Fruit fly (Drosophila melanogaster) whole organism, prepupa: ENCODE results near the gene jdp.

Experiments
- Blimp-1 ChIP-seq: fragments of 200-800 bp; sonication (Bioruptor generic); optimal IDR thresholded peaks from 3 replicates; lab custom pipeline; 2017; ENCODE audit warnings: missing biosample characterization, missing genetic modification characterization, mild to moderate bottlenecking, moderate library complexity, missing genetic modification reagents
- CG10631 ChIP-seq: fragments of 200-800 bp; sonication (Bioruptor generic); optimal IDR thresholded peaks from 2 replicates; lab custom pipeline; 2016; ENCODE audit warnings: missing biosample characterization, missing genetic modification characterization
- CG10669 ChIP-seq: fragments of 200-800 bp; sonication (Bioruptor generic); optimal IDR thresholded peaks from 3 replicates; lab custom pipeline; 2018; ENCODE audit warnings: missing biosample characterization, mild to moderate bottlenecking, missing genetic modification characterization, moderate library complexity
- CG11902 ChIP-seq: fragments of 200-800 bp; sonication (Bioruptor generic); optimal IDR thresholded peaks from 3 replicates; lab custom pipeline; 2016; ENCODE audit warnings: missing biosample characterization, missing genetic modification characterization
- CG15336 ChIP-seq: fragments of 200-800 bp; sonication (Bioruptor generic); IDR thresholded peaks from 2 replicates; pipeline ENCODE4 v1.3.6; 2022; ENCODE audit warnings: missing biosample characterization, missing genetic modification characterization
- CG1621 ChIP-seq: fragments of 200-800 bp; sonication (Bioruptor generic); optimal IDR thresholded peaks from 3 replicates; lab custom pipeline; 2018; ENCODE audit warnings: missing biosample characterization, mild to moderate bottlenecking, missing genetic modification characterization
- CG3032 ChIP-seq: fragments of 200-800 bp; optimal IDR thresholded peaks from 2 replicates; lab custom pipeline; 2019; ENCODE audit warnings: missing biosample characterization, mild to moderate bottlenecking, missing genetic modification characterization, moderate library complexity
- CG34406 ChIP-seq: fragments of 200-800 bp; sonication (Bioruptor generic); optimal IDR thresholded peaks from 3 replicates; lab custom pipeline; 2016; ENCODE audit warnings: missing biosample characterization, missing genetic modification characterization
- CG3919 ChIP-seq: fragments of 200-800 bp; sonication (Bioruptor generic); optimal IDR thresholded peaks from 3 replicates; lab custom pipeline; 2016; ENCODE audit warnings: missing biosample characterization, missing genetic modification characterization
- CG6276 ChIP-seq: fragments of 200-800 bp; sonication (Bioruptor generic); optimal IDR thresholded peaks from 2 replicates; lab custom pipeline; 2017; ENCODE audit warnings: missing biosample characterization, mild to moderate bottlenecking, missing genetic modification characterization
- CG6792 ChIP-seq: fragments of 200-800 bp; sonication (Bioruptor generic); optimal IDR thresholded peaks from 3 replicates; lab custom pipeline; 2016; ENCODE audit warnings: missing biosample characterization, missing genetic modification characterization
- CG6808 ChIP-seq: fragments of 200-800 bp; sonication (Bioruptor generic); optimal IDR thresholded peaks from 3 replicates; lab custom pipeline; 2017; ENCODE audit warnings: missing biosample characterization, missing genetic modification characterization, mild to moderate bottlenecking, moderate library complexity, missing genetic modification reagents
- CG8632 ChIP-seq: fragments of 200-800 bp; sonication (Bioruptor generic); optimal IDR thresholded peaks from 3 replicates; lab custom pipeline; 2016; ENCODE audit warnings: missing biosample characterization, missing genetic modification characterization
- CG9139 ChIP-seq: fragments of 200-800 bp; sonication (Bioruptor generic); optimal IDR thresholded peaks from 3 replicates; lab custom pipeline; 2017; ENCODE audit warnings: missing biosample characterization, mild to moderate bottlenecking, missing genetic modification characterization
- Eip78C ChIP-seq: fragments of 200-800 bp; sonication (Bioruptor generic); peaks from one replicate; lab custom pipeline; 2016; ENCODE audit warnings: missing biosample characterization, missing genetic modification characterization
- Eip93F ChIP-seq: fragments of 200-800 bp; sonication (Bioruptor generic); optimal IDR thresholded peaks from 2 replicates; lab custom pipeline; 2016; ENCODE audit warnings: missing biosample characterization, mild to moderate bottlenecking, missing genetic modification characterization
- Ets21C ChIP-seq: fragments of 200-800 bp; sonication (Bioruptor generic); optimal IDR thresholded peaks from 3 replicates; lab custom pipeline; 2016; ENCODE audit warnings: missing biosample characterization, missing genetic modification characterization
- Hr38 ChIP-seq: sonication (Bioruptor generic); optimal IDR thresholded peaks from 2 replicates; lab custom pipeline; 2016; ENCODE audit warnings: missing biosample characterization, missing genetic modification characterization
- Met ChIP-seq: fragments of 200-800 bp; sonication (Bioruptor generic); optimal IDR thresholded peaks from 3 replicates; lab custom pipeline; 2016; ENCODE audit warnings: missing biosample characterization, missing genetic modification characterization
- OdsH ChIP-seq: fragments of 200-800 bp; sonication (Bioruptor generic); optimal IDR thresholded peaks from 3 replicates; lab custom pipeline; 2016; ENCODE audit warnings: missing biosample characterization, missing genetic modification characterization
- Smox ChIP-seq: fragments of 200-800 bp; sonication (Bioruptor generic); optimal IDR thresholded peaks from 3 replicates; lab custom pipeline; 2016; ENCODE audit warnings: missing biosample characterization, missing genetic modification characterization
- Sox102F ChIP-seq: fragments of 200-800 bp; sonication (Bioruptor generic); optimal IDR thresholded peaks from 2 replicates; lab custom pipeline; 2016; ENCODE audit warnings: missing biosample characterization, mild to moderate bottlenecking, missing genetic modification characterization
- Sox14 ChIP-seq: fragments of 200-800 bp; sonication (Bioruptor generic); optimal IDR thresholded peaks from 3 replicates; lab custom pipeline; 2016; ENCODE audit warnings: missing biosample characterization, missing genetic modification characterization
- achi ChIP-seq: fragments of 200-800 bp; sonication (Bioruptor generic); optimal IDR thresholded peaks from 3 replicates; lab custom pipeline; 2016; ENCODE audit warnings: missing biosample characterization, missing genetic modification characterization
- acj6 ChIP-seq: fragments of 200-800 bp; sonication (Bioruptor generic); optimal IDR thresholded peaks from 3 replicates; lab custom pipeline; 2016; ENCODE audit warnings: missing biosample characterization, missing genetic modification characterization
- cyc ChIP-seq: fragments of 200-800 bp; sonication (Bioruptor generic); optimal IDR thresholded peaks from 3 replicates; lab custom pipeline; 2016; ENCODE audit warnings: missing biosample characterization, missing genetic modification characterization
- dsx ChIP-seq: fragments of 200-800 bp; optimal IDR thresholded peaks from 3 replicates; lab custom pipeline; 2019; ENCODE audit warnings: missing biosample characterization, mild to moderate bottlenecking, missing genetic modification characterization, moderate library complexity; ENCODE audit not compliant: poor library complexity, severe bottlenecking
- eg ChIP-seq: fragments of 200-800 bp; sonication (Bioruptor generic); IDR thresholded peaks from 3 replicates; pipeline ENCODE4 v1.3.6; 2022; ENCODE audit warnings: missing biosample characterization, missing genetic modification characterization
- fkh ChIP-seq: fragments of 200-800 bp; sonication (Bioruptor generic); optimal IDR thresholded peaks from 3 replicates; lab custom pipeline; 2017; ENCODE audit warnings: missing biosample characterization, mild to moderate bottlenecking, missing genetic modification characterization, moderate library complexity
- lz ChIP-seq: fragments of 200-800 bp; sonication (Bioruptor generic); optimal IDR thresholded peaks from 3 replicates; lab custom pipeline; 2016; ENCODE audit warnings: missing biosample characterization, missing genetic modification characterization
- pdm3 ChIP-seq: fragments of 200-800 bp; sonication (Bioruptor generic); optimal IDR thresholded peaks from 3 replicates; lab custom pipeline; 2016; ENCODE audit warnings: missing biosample characterization, missing genetic modification characterization
- salr ChIP-seq, 2 experiments: fragments of 200-800 bp; sonication (Bioruptor generic); optimal IDR thresholded peaks; 3 replicates each; lab custom pipeline; 2016 to 2018; ENCODE audit warnings: missing biosample characterization in 2 of 2, missing genetic modification characterization in 2 of 2, mild to moderate bottlenecking in 1 of 2
- ss ChIP-seq, 2 experiments: fragments of 200-800 bp; sonication (Bioruptor generic); optimal IDR thresholded peaks; 2 replicates in 1 of 2; 3 replicates in 1 of 2; lab custom pipeline; 2017 to 2018; ENCODE audit warnings: mild to moderate bottlenecking in 2 of 2, missing biosample characterization in 2 of 2, missing genetic modification characterization in 2 of 2, moderate library complexity in 1 of 2
- svp ChIP-seq: fragments of 200-800 bp; sonication (Bioruptor generic); peaks from one replicate; lab custom pipeline; 2016; ENCODE audit warnings: missing biosample characterization, missing genetic modification characterization
- topi ChIP-seq: fragments of 200-800 bp; sonication (Bioruptor generic); optimal IDR thresholded peaks from 3 replicates; lab custom pipeline; 2016; ENCODE audit warnings: missing biosample characterization, missing genetic modification characterization
- vri ChIP-seq: fragments of 200-800 bp; sonication (Bioruptor generic); optimal IDR thresholded peaks from 3 replicates; lab custom pipeline; 2016; ENCODE audit warnings: missing biosample characterization, mild to moderate bottlenecking, missing genetic modification characterization

Gene jdp

dm6 chr3R:30564479-30564878, 37.6 kb upstream of the jdp start (continued):
- TF ChIP-seq CG15336 (GFP tag; lab: Robert Waterston, UW) = peak; percentile 54
- no peak for TF ChIP-seq CG6808 (GFP tag; lab: Kevin White, UChicago)
- TF ChIP-seq acj6 (GFP tag; lab: Kevin White, UChicago) = peak; percentile 22
- TF ChIP-seq CG10669 (GFP tag; lab: Kevin White, UChicago) = peak; percentile 14
- peak; percentile 2 for TF ChIP-seq CG6276 (GFP tag; lab: Kevin White, UChicago)
- peak; percentile 33 for TF ChIP-seq Sox102F (GFP tag; lab: Kevin White, UChicago)
- TF ChIP-seq fkh = no peak
- TF ChIP-seq Hr38 (GFP tag; lab: Kevin White, UChicago) = no peak
- no peak for TF ChIP-seq salr (GFP tag; optimal IDR thresholded peaks at IDR 0.05; lab: Kevin White, UChicago)
- TF ChIP-seq Eip93F (GFP tag; lab: Kevin White, UChicago) = no peak
- peak; percentile 5 for TF ChIP-seq CG10631 (GFP tag; lab: Kevin White, UChicago)
- peak; percentile 9 for TF ChIP-seq cyc
- TF ChIP-seq CG11902 (GFP tag; lab: Kevin White, UChicago) = no peak
- no peak for TF ChIP-seq achi (GFP tag; lab: Kevin White, UChicago)
- TF ChIP-seq eg (GFP tag; lab: Robert Waterston, UW) = no peak

- TF ChIP-seq CG6276 (GFP tag; lab: Kevin White, UChicago) = no peak
- TF ChIP-seq Sox14 = no peak
- peak; percentile 92 for TF ChIP-seq vri (GFP tag; lab: Kevin White, UChicago)
- peak; percentile 9 to 11 for TF ChIP-seq ss (GFP tag; optimal IDR thresholded peaks at IDR 0.05; lab: Kevin White, UChicago)
- TF ChIP-seq lz = no peak
- 0 out of 2 replicates have a peak, but pooled peaks have one; percentile 13 for TF ChIP-seq CG15336 (GFP tag; lab: Robert Waterston, UW)
- peak; percentile 32 for TF ChIP-seq Eip78C (GFP tag; lab: Kevin White, UChicago)
- no peak for TF ChIP-seq OdsH (GFP tag; lab: Kevin White, UChicago)
- no peak for TF ChIP-seq CG3919 (GFP tag; lab: Kevin White, UChicago)
- TF ChIP-seq Ets21C (GFP tag; lab: Kevin White, UChicago) = no peak
- TF ChIP-seq fkh = peak; percentile 54
Measured at dm6 chr3R:30563260-30564080, 36.6 kb upstream of the jdp start.

- TF ChIP-seq dsx = no peak
- peak; percentile 60 for TF ChIP-seq Eip78C (GFP tag; lab: Kevin White, UChicago)
- TF ChIP-seq svp (GFP tag; lab: Kevin White, UChicago) = peak; percentile 27
- TF ChIP-seq topi = peak; percentile 10
- TF ChIP-seq, all 60 proteins: peak for 3
Measured at dm6 chr3R:30562733-30563259, 36.0 kb upstream of the jdp start.

- TF ChIP-seq CG11902 (GFP tag; lab: Kevin White, UChicago) (no peak), Blimp-1 (GFP tag; lab: Kevin White, UChicago) (no peak), CG6792 (no peak), achi (GFP tag; lab: Kevin White, UChicago) (no peak), eg (GFP tag; lab: Robert Waterston, UW) (no peak), Hr38 (GFP tag; lab: Kevin White, UChicago) (no peak), CG9139 (GFP tag; lab: Kevin White, UChicago) (no peak), CG1621 (tag; lab: Kevin White, UChicago) (no peak), lz (no peak)
Measured at dm6 chr3R:30561207-30561606, 34.4 kb upstream of the jdp start.

- no peak for TF ChIP-seq CG8632 (GFP tag; lab: Kevin White, UChicago)
- no peak for TF ChIP-seq CG34406 (GFP tag; lab: Kevin White, UChicago)
- no peak for TF ChIP-seq pdm3 (GFP tag; lab: Kevin White, UChicago)
- TF ChIP-seq Smox (GFP tag; lab: Kevin White, UChicago) = no peak
- no peak for TF ChIP-seq CG3032 (tag; lab: Kevin White, UChicago)
- no peak for TF ChIP-seq Met (GFP tag; lab: Kevin White, UChicago)
Measured at dm6 chr3R:30560070-30560469, 33.2 kb upstream of the jdp start, which contains the start of gene CG34155. CG34155 (minus strand) TSS chr3R:30560199.
